Worm (Caenorhabditis elegans) whole organism, L3 larva: ENCODE measurements around the gene B0303.16.

ENCODE experiments used
- R02D3.7 ChIP-seq: fragments of 150-350 bp; optimal IDR thresholded peaks from 2 replicates; lab custom pipeline; 2014; ENCODE audit warnings: missing biosample characterization, missing genetic modification characterization
- ZK546.5 ChIP-seq: sonication (generic microtip); optimal IDR thresholded peaks from 2 replicates; lab custom pipeline; 2017; ENCODE audit warnings: missing biosample characterization, missing genetic modification characterization
- aly-2 ChIP-seq: fragments of 150-350 bp; optimal IDR thresholded peaks from 2 replicates; lab custom pipeline; 2014; ENCODE audit warnings: missing biosample characterization, missing genetic modification characterization
- ama-1 ChIP-seq: fragments of 150-350 bp; optimal IDR thresholded peaks from 2 replicates; lab custom pipeline; 2018
- ceh-16 ChIP-seq: sonication (generic microtip); optimal IDR thresholded peaks from 2 replicates; lab custom pipeline; 2017; ENCODE audit warnings: missing biosample characterization, missing genetic modification characterization
- ceh-28 ChIP-seq: fragments of 150-350 bp; optimal IDR thresholded peaks from 2 replicates; lab custom pipeline; 2014; ENCODE audit warnings: missing biosample characterization, missing genetic modification reagents, missing genetic modification characterization
- ceh-82 ChIP-seq: fragments of 150-350 bp; optimal IDR thresholded peaks from 2 replicates; lab custom pipeline; 2014; ENCODE audit warnings: missing biosample characterization, missing genetic modification characterization
- ceh-9 ChIP-seq: sonication (generic microtip); optimal IDR thresholded peaks from 2 replicates; lab custom pipeline; 2018; ENCODE audit warnings: missing biosample characterization, missing genetic modification characterization
- daf-12 ChIP-seq: fragments of 150-350 bp; optimal IDR thresholded peaks from 2 replicates; lab custom pipeline; 2014; ENCODE audit warnings: missing biosample characterization, missing genetic modification reagents, missing genetic modification characterization
- egl-27 ChIP-seq: sonication (generic microtip); optimal IDR thresholded peaks from 4 replicates; lab custom pipeline; 2017; ENCODE audit warnings: missing biosample characterization, missing genetic modification reagents, missing genetic modification characterization
- egl-5 ChIP-seq: fragments of 150-350 bp; optimal IDR thresholded peaks from 2 replicates; lab custom pipeline; 2017; ENCODE audit warnings: missing biosample characterization, missing genetic modification reagents, missing genetic modification characterization, inconsistent platforms
- elt-1 ChIP-seq: fragments of 150-350 bp; optimal IDR thresholded peaks from 2 replicates; lab custom pipeline; 2014; ENCODE audit warnings: missing biosample characterization, missing genetic modification characterization
- elt-2 ChIP-seq: sonication (generic microtip); optimal IDR thresholded peaks from 2 replicates; lab custom pipeline; 2016; ENCODE audit warnings: missing genetic modification reagents, mild to moderate bottlenecking, missing genetic modification characterization, missing compliant biosample characterization
- elt-3 ChIP-seq, 3 experiments: fragments of 150-350 bp in 1 of 3; sonication (generic microtip) in 2 of 3; optimal IDR thresholded peaks; 2 replicates in 2 of 3; 4 replicates in 1 of 3; lab custom pipeline; 2014 to 2017; ENCODE audit warnings: missing biosample characterization in 3 of 3, missing genetic modification characterization in 3 of 3
- eor-1 ChIP-seq, 2 experiments: fragments of 150-350 bp; optimal IDR thresholded peaks; 2 replicates each; lab custom pipeline; 2014 to 2018; ENCODE audit warnings: missing biosample characterization in 2 of 2, missing genetic modification characterization in 2 of 2
- fkh-10 ChIP-seq: sonication (generic microtip); optimal IDR thresholded peaks from 2 replicates; lab custom pipeline; 2017; ENCODE audit warnings: missing biosample characterization, missing genetic modification reagents, missing genetic modification characterization
- fkh-2 ChIP-seq: fragments of 150-350 bp; optimal IDR thresholded peaks from 2 replicates; lab custom pipeline; 2014; ENCODE audit warnings: missing biosample characterization, missing genetic modification reagents, missing genetic modification characterization
- fos-1 ChIP-seq: fragments of 150-350 bp; optimal IDR thresholded peaks from 2 replicates; lab custom pipeline; 2014; ENCODE audit warnings: missing biosample characterization, missing genetic modification characterization
- hmg-11 ChIP-seq: sonication (generic microtip); optimal IDR thresholded peaks from 2 replicates; lab custom pipeline; 2016; ENCODE audit warnings: missing genetic modification characterization, missing compliant biosample characterization
- jun-1 ChIP-seq: fragments of 150-350 bp; optimal IDR thresholded peaks from 2 replicates; lab custom pipeline; 2014; ENCODE audit warnings: missing biosample characterization, missing genetic modification reagents, missing genetic modification characterization
- lin-15B ChIP-seq: fragments of 150-350 bp; optimal IDR thresholded peaks from 2 replicates; lab custom pipeline; 2014; ENCODE audit warnings: missing biosample characterization, missing genetic modification characterization
- lin-39 ChIP-seq: fragments of 150-350 bp; optimal IDR thresholded peaks from 2 replicates; lab custom pipeline; 2018; ENCODE audit warnings: missing biosample characterization, missing genetic modification reagents, missing genetic modification characterization
- lsy-12 ChIP-seq: sonication (generic microtip); optimal IDR thresholded peaks from 2 replicates; lab custom pipeline; 2016; ENCODE audit warnings: mild to moderate bottlenecking, missing genetic modification characterization, missing compliant biosample characterization
- mdl-1 ChIP-seq: fragments of 150-350 bp; optimal IDR thresholded peaks from 2 replicates; lab custom pipeline; 2014; ENCODE audit warnings: missing biosample characterization, missing genetic modification characterization
- mml-1 ChIP-seq: fragments of 150-350 bp; sonication (generic microtip); optimal IDR thresholded peaks from 3 replicates; lab custom pipeline; 2014; ENCODE audit warnings: missing biosample characterization, missing genetic modification characterization
- nfya-1 ChIP-seq: sonication (generic microtip); optimal IDR thresholded peaks from 2 replicates; lab custom pipeline; 2017; ENCODE audit warnings: missing genetic modification characterization, mild to moderate bottlenecking, missing compliant biosample characterization, antibody characterized with exemption, moderate library complexity; ENCODE audit not compliant: insufficient read depth
- nhr-11 ChIP-seq: fragments of 150-350 bp; optimal IDR thresholded peaks from 2 replicates; lab custom pipeline; 2014; ENCODE audit warnings: missing biosample characterization, missing genetic modification characterization
- nhr-12 ChIP-seq: fragments of 150-350 bp; optimal IDR thresholded peaks from 2 replicates; lab custom pipeline; 2014; ENCODE audit warnings: missing biosample characterization, missing genetic modification characterization
- nhr-23 ChIP-seq: fragments of 150-350 bp; optimal IDR thresholded peaks from 2 replicates; lab custom pipeline; 2014; ENCODE audit warnings: missing biosample characterization, missing genetic modification reagents, missing genetic modification characterization
- nhr-237 ChIP-seq: fragments of 150-350 bp; optimal IDR thresholded peaks from 2 replicates; lab custom pipeline; 2014; ENCODE audit warnings: missing biosample characterization, missing genetic modification characterization
- nhr-25 ChIP-seq: sonication (generic microtip); optimal IDR thresholded peaks from 2 replicates; lab custom pipeline; 2017; ENCODE audit warnings: missing biosample characterization, missing genetic modification characterization
- nhr-28 ChIP-seq: fragments of 150-350 bp; optimal IDR thresholded peaks from 2 replicates; lab custom pipeline; 2014; ENCODE audit warnings: missing biosample characterization, missing genetic modification characterization
- nhr-43 ChIP-seq: sonication (generic microtip); optimal IDR thresholded peaks from 2 replicates; lab custom pipeline; 2016; ENCODE audit warnings: mild to moderate bottlenecking, missing genetic modification characterization, missing compliant biosample characterization; ENCODE audit not compliant: poor library complexity, severe bottlenecking
- nhr-67 ChIP-seq: fragments of 150-350 bp; optimal IDR thresholded peaks from 2 replicates; lab custom pipeline; 2014; ENCODE audit warnings: missing biosample characterization, missing genetic modification characterization
- nhr-76 ChIP-seq: fragments of 150-350 bp; sonication (generic microtip); optimal IDR thresholded peaks from 5 replicates; lab custom pipeline; 2014; ENCODE audit warnings: missing biosample characterization, missing genetic modification characterization
- nhr-77 ChIP-seq: fragments of 150-350 bp; optimal IDR thresholded peaks from 2 replicates; lab custom pipeline; 2014; ENCODE audit warnings: missing biosample characterization, missing genetic modification characterization
- pha-4 ChIP-seq: fragments of 150-350 bp; optimal IDR thresholded peaks from 2 replicates; lab custom pipeline; 2014; ENCODE audit warnings: missing biosample characterization, missing genetic modification reagents, missing genetic modification characterization
- pqm-1 ChIP-seq: fragments of 150-350 bp; optimal IDR thresholded peaks from 2 replicates; lab custom pipeline; 2017; ENCODE audit warnings: missing biosample characterization, missing genetic modification characterization, inconsistent platforms
- sea-2 ChIP-seq: fragments of 150-350 bp; sonication (generic microtip); optimal IDR thresholded peaks from 4 replicates; lab custom pipeline; 2014; ENCODE audit warnings: missing biosample characterization, missing genetic modification reagents, missing genetic modification characterization
- skn-1 ChIP-seq: fragments of 150-350 bp; optimal IDR thresholded peaks from 2 replicates; lab custom pipeline; 2014; ENCODE audit warnings: missing biosample characterization, missing genetic modification characterization
- snpc-4 ChIP-seq: fragments of 150-350 bp; optimal IDR thresholded peaks from 2 replicates; lab custom pipeline; 2014; ENCODE audit warnings: missing biosample characterization, missing genetic modification characterization
- tbx-2 ChIP-seq: sonication (generic microtip); optimal IDR thresholded peaks from 2 replicates; lab custom pipeline; 2016; ENCODE audit warnings: mild to moderate bottlenecking, missing genetic modification characterization, missing compliant biosample characterization
- unc-39 ChIP-seq: sonication (generic microtip); optimal IDR thresholded peaks from 4 replicates; lab custom pipeline; 2017; ENCODE audit warnings: missing biosample characterization, missing genetic modification characterization
- unc-62 ChIP-seq: fragments of 150-350 bp; sonication (generic microtip); optimal IDR thresholded peaks from 4 replicates; lab custom pipeline; 2014; ENCODE audit warnings: missing biosample characterization, missing genetic modification reagents, missing genetic modification characterization
- zag-1 ChIP-seq: fragments of 150-350 bp; optimal IDR thresholded peaks from 2 replicates; lab custom pipeline; 2014; ENCODE audit warnings: missing biosample characterization, missing genetic modification characterization
- ztf-11 ChIP-seq: fragments of 150-350 bp; optimal IDR thresholded peaks from 2 replicates; lab custom pipeline; 2014; ENCODE audit warnings: missing biosample characterization, missing genetic modification characterization
- ztf-4 ChIP-seq: fragments of 150-350 bp; optimal IDR thresholded peaks from 2 replicates; lab custom pipeline; 2014; ENCODE audit warnings: missing biosample characterization, missing genetic modification characterization

Gene B0303.16

ce11 chrIII:8658367-8658761, 46.5 kb upstream of the B0303.16 start:
- no peak for TF ChIP-seq sea-2 (GFP tag; lab: Kevin White, UChicago)
- peak; percentile 99 for TF ChIP-seq egl-5 (tag; lab: Kevin White, UChicago)
- peak; percentile 89 for TF ChIP-seq lsy-12 (tag; lab: Kevin White, UChicago)
- TF ChIP-seq egl-27 (tag; lab: Kevin White, UChicago): peak; percentile 58
- peak; percentile 88 for TF ChIP-seq lin-39 (tag; lab: Kevin White, UChicago)
- TF ChIP-seq ama-1 (lab: Kevin White, UChicago): peak; percentile 90
- TF ChIP-seq nhr-23 (tag; lab: Kevin White, UChicago): peak; percentile 96
- peak in 1 of 2 experiments; percentile 32 for TF ChIP-seq eor-1 (tag; optimal IDR thresholded peaks at IDR 0.05; lab: Kevin White, UChicago)
- no peak for TF ChIP-seq unc-39 (tag; lab: Kevin White, UChicago)
- peak; percentile 84 for TF ChIP-seq unc-62
- TF ChIP-seq ztf-4: peak; percentile 66
- TF ChIP-seq ztf-11: no peak
- TF ChIP-seq zag-1: no peak
- TF ChIP-seq nhr-12 (tag; lab: Kevin White, UChicago): no peak
- no peak for TF ChIP-seq nhr-237 (tag; lab: Kevin White, UChicago)
- no peak for TF ChIP-seq nhr-28 (tag; lab: Kevin White, UChicago)
- peak; percentile 78 for TF ChIP-seq mdl-1 (tag; lab: Kevin White, UChicago)
- TF ChIP-seq nhr-25 (tag; lab: Kevin White, UChicago): peak; percentile 92
- TF ChIP-seq fos-1 (tag; lab: Kevin White, UChicago): no peak
- TF ChIP-seq hmg-11 (tag; lab: Kevin White, UChicago): peak; percentile 37
- TF ChIP-seq nhr-76 (tag; lab: Kevin White, UChicago): peak; percentile 46
- peak; percentile 79 for TF ChIP-seq mml-1 (tag; lab: Kevin White, UChicago)
- no peak for TF ChIP-seq ceh-16
- peak; percentile 88 for TF ChIP-seq tbx-2 (tag; lab: Kevin White, UChicago)
- TF ChIP-seq snpc-4 (tag; lab: Kevin White, UChicago): peak; percentile 74
- TF ChIP-seq elt-1 (tag; lab: Kevin White, UChicago): peak; percentile 85
- no peak for TF ChIP-seq ZK546.5 (tag; lab: Kevin White, UChicago)
- peak; percentile 52 for TF ChIP-seq lin-15B (tag; lab: Kevin White, UChicago)
- TF ChIP-seq nhr-11 (tag; lab: Kevin White, UChicago): peak; percentile 78
- TF ChIP-seq daf-12 (tag; lab: Kevin White, UChicago): no peak
- TF ChIP-seq R02D3.7 (tag; lab: Kevin White, UChicago): peak; percentile 33
- peak in 1 of 3 experiments; percentile 90 for TF ChIP-seq elt-3 (tag; optimal IDR thresholded peaks at IDR 0.05; lab: Kevin White, UChicago)
- TF ChIP-seq skn-1: peak; percentile 80
- peak; percentile 98 for TF ChIP-seq pha-4 (tag; lab: Kevin White, UChicago)
- TF ChIP-seq elt-2 (tag; lab: Kevin White, UChicago): peak; percentile 98
- peak; percentile 93 for TF ChIP-seq nhr-43 (tag; lab: Kevin White, UChicago)
- no peak for TF ChIP-seq ceh-9
- no peak for TF ChIP-seq fkh-10
- TF ChIP-seq pqm-1 (tag; lab: Kevin White, UChicago): peak; percentile 82
- peak; percentile 85 for TF ChIP-seq nfya-1 (tag; lab: Kevin White, UChicago)
- no peak for TF ChIP-seq aly-2
- TF ChIP-seq ceh-82 (tag; lab: Kevin White, UChicago): no peak
- no peak for TF ChIP-seq nhr-77 (tag; lab: Kevin White, UChicago)
- no peak for TF ChIP-seq nhr-67 (tag; lab: Kevin White, UChicago)
- peak; percentile 89 for TF ChIP-seq jun-1 (tag; lab: Kevin White, UChicago)
- TF ChIP-seq ceh-28 (tag; lab: Kevin White, UChicago): peak; percentile 79
- TF ChIP-seq fkh-2 (tag; lab: Kevin White, UChicago): peak; percentile 25
- TF ChIP-seq, all 47 proteins: peak for 30
